Worm (Caenorhabditis elegans): ENCODE measurements around the gene chk-2.
"Not testable (repeated sequence)": the region's sequence is repeated elsewhere in the genome, so short reads cannot be mapped to it uniquely, and the experiment has no call there.

Gene chk-2

DNA sequence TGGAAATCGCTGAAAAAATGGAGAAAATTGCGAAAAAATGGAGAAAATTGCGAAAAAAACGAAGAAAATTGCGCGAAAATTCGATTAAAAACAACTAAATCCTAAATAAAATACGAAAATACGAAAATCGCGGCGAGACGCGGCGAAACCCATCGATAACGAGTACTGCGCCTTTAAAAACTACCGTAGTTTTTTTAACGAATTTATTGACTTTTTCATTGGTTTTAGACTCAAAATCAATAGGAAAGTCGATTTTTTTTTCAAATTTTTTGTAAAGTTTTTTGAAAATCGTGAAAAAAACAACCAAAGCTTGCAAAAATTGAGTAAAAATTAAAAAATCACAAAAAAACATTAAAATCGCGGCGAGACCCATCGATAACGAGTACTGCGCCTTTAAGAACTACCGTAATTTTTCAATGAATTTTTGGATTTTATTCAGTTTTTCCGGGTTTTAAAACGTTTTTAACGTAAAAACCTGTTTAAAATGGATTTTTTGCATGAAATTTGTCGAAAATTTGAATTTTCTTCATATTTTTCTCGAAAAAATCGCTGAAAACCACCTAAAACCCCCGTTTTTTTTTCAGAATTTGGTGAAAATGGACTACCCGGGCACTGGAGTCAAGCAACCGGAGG lies at the start of gene chk-2, which contains the start of gene Y60A3A.19:
TSS of gene chk-2 (minus strand) at position 51 of the 633 bp plus-strand sequence.
TSS of gene Y60A3A.19 (plus strand) at position 583 of the 633 bp plus-strand sequence.
- no peak for TF ChIP-seq W03F9.2 (tag; optimal IDR thresholded peaks at IDR 0.05)
- TF ChIP-seq dao-5 (tag; optimal IDR thresholded peaks at IDR 0.05): no peak
- no peak for TF ChIP-seq him-1 (tag; optimal IDR thresholded peaks at IDR 0.05)

DNA sequence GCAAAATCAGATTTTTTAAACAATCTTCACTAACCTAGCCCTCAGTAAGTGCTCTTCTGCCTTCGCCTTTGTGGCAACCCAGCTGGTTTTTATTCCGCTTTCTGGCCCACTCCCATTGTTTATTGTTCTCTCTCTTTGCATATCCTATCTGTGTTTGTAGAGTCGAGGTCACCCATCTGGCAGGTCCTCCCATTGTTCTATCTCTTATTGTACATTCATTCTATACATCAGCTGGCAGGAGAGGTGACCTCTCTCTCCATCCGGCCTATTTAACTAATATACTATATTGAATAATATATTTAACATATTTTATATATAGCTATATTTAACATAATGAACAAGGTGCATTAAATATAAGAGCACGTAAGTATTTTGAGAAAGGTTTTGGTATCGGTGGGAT lies 46.1 kb upstream of the chk-2 start:
- no peak for TF ChIP-seq W03F9.2 (tag; optimal IDR thresholded peaks at IDR 0.05)
- TF ChIP-seq dao-5 (tag; optimal IDR thresholded peaks at IDR 0.05): no peak

DNA sequence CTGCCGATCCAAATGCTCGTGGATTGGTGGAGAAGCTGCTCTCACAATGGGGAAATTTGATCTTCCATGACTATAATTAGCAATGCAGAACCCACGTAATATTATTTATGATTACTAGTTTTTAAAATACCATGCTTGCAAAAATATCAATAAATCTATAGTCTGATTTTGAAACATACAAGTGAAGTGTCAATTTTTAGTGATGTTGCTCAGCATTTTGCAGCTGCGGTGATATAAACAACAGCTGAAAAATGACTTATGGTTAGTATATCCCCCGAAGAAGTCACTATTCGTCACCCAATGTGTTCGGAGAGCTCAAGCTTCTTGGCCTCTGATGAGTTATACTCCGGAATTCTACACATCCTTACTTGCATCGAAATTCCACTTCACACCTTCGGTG lies 42.9 kb upstream of the chk-2 start, which contains the start of gene srh-172:
TSS of gene srh-172 (plus strand) at position 301 of the 400 bp plus-strand sequence.
- TF ChIP-seq dao-5 (tag; optimal IDR thresholded peaks at IDR 0.05) (no peak), him-1 (tag; optimal IDR thresholded peaks at IDR 0.05) (no peak), W03F9.2 (tag; optimal IDR thresholded peaks at IDR 0.05) (no peak)

DNA sequence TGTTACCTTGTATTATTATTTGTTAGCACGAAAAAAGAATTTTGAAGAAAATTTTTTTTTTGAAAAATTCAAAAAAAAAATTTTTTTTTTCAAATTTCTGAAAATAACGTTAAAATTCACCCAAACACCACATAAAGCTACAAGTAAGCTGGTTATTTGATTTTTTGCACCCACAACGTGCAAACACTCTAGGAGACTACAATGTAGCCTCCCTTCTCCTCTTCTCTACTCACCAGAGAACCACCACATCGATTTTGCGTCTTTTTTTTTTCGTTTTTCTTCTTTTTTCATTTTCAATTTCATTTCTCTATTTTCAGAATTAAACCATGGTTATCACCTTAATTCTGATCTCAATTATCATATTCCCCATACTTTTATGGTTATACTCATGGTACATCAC lies 39.3 kb upstream of the chk-2 start, which contains the start of gene abhd-3.1:
TSS of gene abhd-3.1 (plus strand) at position 318 of the 400 bp plus-strand sequence.
- TF ChIP-seq dao-5 (tag; optimal IDR thresholded peaks at IDR 0.05) (no peak), W03F9.2 (tag; optimal IDR thresholded peaks at IDR 0.05) (no peak), him-1 (tag; optimal IDR thresholded peaks at IDR 0.05) (no peak)

DNA sequence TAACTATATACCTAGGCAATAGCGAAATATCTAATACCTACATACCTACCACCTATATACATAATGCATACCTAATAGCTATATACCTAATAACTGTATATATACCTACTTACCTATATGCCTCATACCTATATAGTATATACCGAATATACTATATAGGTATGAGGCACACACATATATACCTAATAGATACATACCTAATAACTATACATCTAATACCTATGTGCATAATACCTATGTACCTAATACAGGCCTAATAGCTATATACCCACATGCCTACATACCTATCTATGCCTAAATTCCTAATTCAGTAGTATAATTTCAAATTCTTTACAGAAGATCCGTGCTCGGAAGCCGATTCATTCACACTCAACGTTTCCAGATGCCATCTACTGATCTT lies 38.7 kb upstream of the chk-2 start:
- TF ChIP-seq him-1 (tag; optimal IDR thresholded peaks at IDR 0.05) (no peak), W03F9.2 (tag; optimal IDR thresholded peaks at IDR 0.05) (no peak), dao-5 (tag; optimal IDR thresholded peaks at IDR 0.05) (no peak)

DNA sequence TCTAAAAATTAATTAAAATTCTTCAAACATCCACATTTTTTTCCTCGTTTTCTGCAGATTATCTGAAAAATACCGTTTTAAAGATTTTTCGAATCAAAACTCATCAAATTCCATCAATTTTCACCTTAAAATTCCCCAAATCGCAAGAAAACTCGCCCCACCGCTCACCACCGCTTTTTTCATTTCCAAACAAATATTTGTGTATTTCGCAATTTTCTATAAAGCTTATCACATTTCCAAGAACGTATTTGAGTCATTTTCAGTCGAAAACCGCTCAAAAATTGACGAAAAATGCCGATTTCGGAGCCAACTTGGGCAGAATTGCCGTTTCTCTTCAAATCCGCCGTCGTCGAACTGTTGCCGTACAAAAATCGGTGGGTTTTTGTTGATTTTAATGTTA lies 33.9 kb upstream of the chk-2 start, which contains the start of gene Y60A3A.8:
TSS of gene Y60A3A.8 (plus strand) at position 258 of the 400 bp plus-strand sequence.
- TF ChIP-seq him-1, W03F9.2, dao-5 (tag; optimal IDR thresholded peaks at IDR 0.05): not testable (repeated sequence)

DNA sequence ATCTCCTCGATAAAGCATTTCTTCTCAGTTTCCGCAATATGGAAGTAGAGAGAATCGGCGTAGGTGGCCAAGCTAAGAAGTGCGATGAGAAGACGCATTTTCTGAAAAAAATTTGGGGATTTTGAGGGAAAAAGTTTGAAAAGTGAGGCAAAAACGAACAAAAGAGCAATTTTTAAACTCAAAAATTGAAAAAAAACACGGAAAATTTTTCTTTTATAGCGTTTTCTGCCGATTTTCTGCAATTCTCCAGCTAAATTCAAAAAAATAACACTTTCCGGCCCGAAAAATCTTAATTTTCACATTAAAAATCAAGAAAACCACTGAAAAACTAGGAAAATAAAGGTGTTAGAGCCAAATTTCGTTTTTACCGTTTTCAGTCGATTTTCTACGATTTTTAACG lies 33.2 kb upstream of the chk-2 start, which contains the start of gene tmed-4:
TSS of gene tmed-4 (minus strand) at position 101 of the 400 bp plus-strand sequence.
- not testable (repeated sequence) for TF ChIP-seq W03F9.2, dao-5, him-1 (tag; optimal IDR thresholded peaks at IDR 0.05)

DNA sequence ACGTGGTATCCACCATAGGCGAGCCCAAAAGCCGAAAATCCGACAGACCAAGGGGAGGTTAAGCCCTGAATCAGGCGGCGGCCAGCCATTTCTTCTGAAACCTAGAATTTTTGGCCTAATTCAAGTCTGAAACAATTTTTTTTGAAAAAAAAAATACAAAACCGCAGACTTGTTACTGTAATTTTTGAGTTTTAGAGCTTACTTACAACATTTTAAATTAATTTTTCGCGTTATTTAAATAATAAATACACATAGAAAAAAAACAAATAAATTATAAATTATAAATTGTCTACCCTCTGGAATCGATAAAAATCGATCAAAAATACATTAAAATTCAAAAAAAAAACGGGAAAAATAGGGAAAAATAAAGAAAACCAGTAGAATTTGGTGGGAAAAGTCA lies 30.7 kb upstream of the chk-2 start, which contains the start of gene dhs-24:
TSS of gene dhs-24 (minus strand) at position 101 of the 400 bp plus-strand sequence.
- TF ChIP-seq dao-5 (tag; optimal IDR thresholded peaks at IDR 0.05): no peak
- no peak for TF ChIP-seq W03F9.2 (tag; optimal IDR thresholded peaks at IDR 0.05)
- no peak for TF ChIP-seq him-1 (tag; optimal IDR thresholded peaks at IDR 0.05)

DNA sequence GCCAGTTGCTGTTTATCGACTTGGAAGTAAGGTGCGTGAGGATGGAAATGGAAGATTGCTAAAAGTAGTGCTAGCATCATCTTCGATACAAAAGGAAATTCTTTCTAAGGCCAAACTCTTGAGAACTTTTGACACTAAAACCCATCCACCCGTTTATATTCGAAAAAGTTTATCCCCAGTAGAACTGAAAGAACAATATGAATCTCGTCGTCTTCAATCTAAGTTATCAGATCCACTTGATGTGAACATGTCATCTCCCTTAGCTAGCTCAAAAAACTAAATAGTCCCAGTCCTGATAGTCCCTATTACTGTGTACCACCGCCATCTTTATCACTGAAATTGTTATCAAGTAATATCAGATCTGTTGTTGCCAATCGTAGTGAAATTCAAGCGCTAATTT lies 21.1 kb upstream of the chk-2 start:
- no peak for TF ChIP-seq him-1 (tag; optimal IDR thresholded peaks at IDR 0.05)
- TF ChIP-seq dao-5 (tag; optimal IDR thresholded peaks at IDR 0.05): no peak
- no peak for TF ChIP-seq W03F9.2 (tag; optimal IDR thresholded peaks at IDR 0.05)

DNA sequence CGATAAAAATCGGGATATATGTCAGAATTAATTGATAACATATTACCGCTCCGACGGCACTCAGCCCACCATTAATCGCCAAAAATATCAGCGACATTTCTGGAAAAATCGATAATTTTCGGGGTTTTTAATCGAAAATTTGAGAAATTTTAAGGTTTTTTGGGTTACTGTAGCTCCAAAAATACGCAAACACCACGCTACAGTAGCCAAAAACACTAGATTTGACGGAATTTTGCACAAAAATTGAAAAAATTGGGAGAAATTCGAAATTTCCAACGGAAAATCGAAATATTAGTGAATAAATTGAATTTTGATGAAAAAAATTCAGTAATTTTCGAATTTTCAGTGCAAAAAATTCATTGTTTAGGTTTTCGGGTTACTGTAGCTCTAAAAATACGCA lies 18.4 kb upstream of the chk-2 start, which contains the start of gene algn-7:
TSS of gene algn-7 (minus strand) at position 101 of the 400 bp plus-strand sequence.
- no peak for TF ChIP-seq dao-5 (tag; optimal IDR thresholded peaks at IDR 0.05)
- TF ChIP-seq him-1 (tag; optimal IDR thresholded peaks at IDR 0.05): no peak
- TF ChIP-seq W03F9.2 (tag; optimal IDR thresholded peaks at IDR 0.05): no peak

DNA sequence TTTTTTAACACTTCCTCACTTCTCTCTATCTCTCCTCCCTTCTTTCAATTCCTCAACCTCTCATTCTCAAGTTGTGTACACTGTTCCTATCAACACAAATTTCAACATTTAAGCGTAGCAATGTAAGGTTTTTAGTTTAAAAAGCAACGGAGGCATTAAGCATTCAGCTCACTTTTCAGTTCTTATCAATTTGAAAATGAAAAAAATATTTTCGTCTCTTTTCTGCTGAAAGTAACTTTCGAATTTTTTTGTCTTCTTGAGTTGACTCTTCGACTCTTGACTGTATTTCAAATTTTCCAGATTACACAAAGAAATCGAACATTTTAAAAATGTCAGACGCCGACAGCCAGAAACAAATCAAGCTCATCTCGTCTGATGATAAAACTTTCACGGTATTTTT lies 8.1 kb upstream of the chk-2 start, which contains the start of gene skr-4:
TSS of gene skr-4 (plus strand) at position 301 of the 400 bp plus-strand sequence.
- no peak for TF ChIP-seq W03F9.2 (tag; optimal IDR thresholded peaks at IDR 0.05)
- no peak for TF ChIP-seq him-1 (tag; optimal IDR thresholded peaks at IDR 0.05)
- TF ChIP-seq dao-5 (tag; optimal IDR thresholded peaks at IDR 0.05): no peak

DNA sequence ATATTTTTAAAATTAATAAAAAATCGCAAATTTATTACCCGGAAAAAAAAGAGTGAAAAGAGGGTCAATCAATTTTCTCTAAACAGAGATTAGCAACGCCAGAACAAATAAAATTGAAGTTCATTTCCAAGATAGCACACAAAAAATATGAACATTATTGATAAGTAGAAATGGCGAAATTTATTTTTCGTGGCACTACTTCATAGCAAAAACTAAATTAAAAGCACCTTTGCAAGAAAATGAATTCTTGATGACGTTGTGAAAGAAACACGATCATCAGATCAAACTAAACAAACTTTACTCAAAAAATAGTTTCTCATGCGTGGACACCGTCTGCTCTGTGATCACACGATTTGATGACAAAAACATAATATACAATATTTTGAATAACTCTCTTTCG lies 6.8 kb upstream of the chk-2 start, which contains the start of gene Y60A3A.16:
TSS of gene Y60A3A.16 (minus strand) at position 101 of the 400 bp plus-strand sequence.
- TF ChIP-seq him-1 (tag; optimal IDR thresholded peaks at IDR 0.05): no peak
- no peak for TF ChIP-seq W03F9.2 (tag; optimal IDR thresholded peaks at IDR 0.05)
- TF ChIP-seq dao-5 (tag; optimal IDR thresholded peaks at IDR 0.05): no peak

DNA sequence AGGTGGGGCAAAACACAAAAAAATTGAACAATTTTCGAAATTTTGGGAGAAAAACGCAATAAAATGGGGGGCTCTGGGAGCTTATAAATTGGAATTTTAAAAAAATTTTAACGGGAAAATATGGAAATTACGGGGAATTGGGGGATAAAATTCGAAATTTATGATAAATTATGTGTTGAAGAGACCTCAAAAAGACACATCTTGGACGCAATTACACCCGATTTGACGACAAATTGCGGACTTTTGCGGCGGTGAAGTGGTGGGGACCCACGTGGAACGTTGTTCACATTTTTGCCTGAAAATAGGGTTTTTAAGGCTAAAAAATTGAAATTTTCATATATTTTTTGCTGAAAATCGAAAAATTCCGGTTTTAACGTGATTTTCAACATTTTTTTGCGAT lies 7.0 kb downstream of the chk-2 start:
- TF ChIP-seq him-1 (tag; optimal IDR thresholded peaks at IDR 0.05): no peak
- TF ChIP-seq W03F9.2 (tag; optimal IDR thresholded peaks at IDR 0.05): no peak
- TF ChIP-seq dao-5 (tag; optimal IDR thresholded peaks at IDR 0.05): no peak

DNA sequence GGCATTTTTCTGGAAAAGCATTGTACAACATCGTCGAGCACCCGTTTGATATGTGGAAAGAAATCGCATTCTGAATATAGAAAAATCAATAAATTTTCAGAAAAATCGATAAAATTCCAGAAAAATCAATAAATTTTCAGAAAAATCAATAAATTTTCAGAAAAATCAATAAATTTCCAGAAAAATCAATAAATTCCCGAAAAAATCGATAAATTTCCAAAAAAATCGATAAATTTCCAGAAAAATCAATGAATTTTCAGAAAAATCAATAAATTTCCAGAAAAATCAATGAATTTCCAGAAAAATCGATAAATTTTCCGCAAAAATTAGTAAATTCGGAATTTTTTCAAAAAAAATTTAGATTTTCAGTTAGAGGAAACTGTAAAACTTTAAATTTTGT lies 8.5 kb downstream of the chk-2 start, which contains the start of gene fars-2:
TSS of gene fars-2 (minus strand) at position 70 of the 400 bp plus-strand sequence.
- no peak for TF ChIP-seq dao-5 (tag; optimal IDR thresholded peaks at IDR 0.05)

All from whole organism, L4/young adult.